Worm (Caenorhabditis elegans) whole organism, late embryonic: ENCODE measurements around the gene AH9.4.

Experiments
- C38D4.7 ChIP-seq: fragments of 200-800 bp; sonication (Bioruptor generic); optimal IDR thresholded peaks from 2 replicates; lab custom pipeline; 2018; ENCODE audit warnings: mild to moderate bottlenecking, missing genetic modification characterization, moderate library complexity, missing compliant biosample characterization
- F13H6.1 ChIP-seq: sonication (generic microtip); optimal IDR thresholded peaks from 2 replicates; lab custom pipeline; 2016; ENCODE audit warnings: missing genetic modification characterization, missing compliant biosample characterization
- K02D7.2 ChIP-seq: sonication (generic microtip); optimal IDR thresholded peaks from 2 replicates; lab custom pipeline; 2017; ENCODE audit warnings: mild to moderate bottlenecking, missing genetic modification characterization, missing compliant biosample characterization
- K09A11.1 ChIP-seq: sonication (generic microtip); optimal IDR thresholded peaks from 2 replicates; lab custom pipeline; 2017; ENCODE audit warnings: antibody characterized with exemption, mild to moderate bottlenecking, missing genetic modification characterization, missing compliant biosample characterization; ENCODE audit not compliant: insufficient read depth
- T23F11.4 ChIP-seq: fragments of 200-800 bp; sonication (Bioruptor generic); optimal IDR thresholded peaks from 2 replicates; lab custom pipeline; 2018; ENCODE audit warnings: mild to moderate bottlenecking, missing genetic modification characterization, missing compliant biosample characterization
- Y22D7AL.16 ChIP-seq: sonication (generic microtip); optimal IDR thresholded peaks from 2 replicates; lab custom pipeline; 2016; ENCODE audit warnings: missing genetic modification characterization, missing compliant biosample characterization
- ahr-1 ChIP-seq: sonication (generic microtip); optimal IDR thresholded peaks from 2 replicates; lab custom pipeline; 2016; ENCODE audit warnings: missing genetic modification characterization, missing compliant biosample characterization
- ama-1 ChIP-seq: fragments of 150-350 bp; optimal IDR thresholded peaks from 2 replicates; lab custom pipeline; 2014
- ceh-18 ChIP-seq: sonication (generic microtip); optimal IDR thresholded peaks from 2 replicates; lab custom pipeline; 2016; ENCODE audit warnings: missing genetic modification characterization, missing compliant biosample characterization
- ceh-22 ChIP-seq: sonication (generic microtip); optimal IDR thresholded peaks from 2 replicates; lab custom pipeline; 2017; ENCODE audit warnings: missing biosample characterization, missing genetic modification characterization
- ceh-48 ChIP-seq: sonication (generic microtip); optimal IDR thresholded peaks from 2 replicates; lab custom pipeline; 2016; ENCODE audit warnings: missing genetic modification characterization, inconsistent platforms, missing compliant biosample characterization
- che-1 ChIP-seq: sonication (generic microtip); optimal IDR thresholded peaks from 2 replicates; lab custom pipeline; 2016; ENCODE audit warnings: mild to moderate bottlenecking, missing genetic modification characterization, missing compliant biosample characterization
- dve-1 ChIP-seq: sonication (generic microtip); optimal IDR thresholded peaks from 2 replicates; lab custom pipeline; 2017; ENCODE audit warnings: antibody characterized with exemption, mild to moderate bottlenecking, missing genetic modification characterization, missing compliant biosample characterization
- elt-2 ChIP-seq: sonication (generic microtip); optimal IDR thresholded peaks from 2 replicates; lab custom pipeline; 2016; ENCODE audit warnings: missing genetic modification reagents, missing genetic modification characterization, missing compliant biosample characterization
- elt-4 ChIP-seq: sonication (generic microtip); optimal IDR thresholded peaks from 2 replicates; lab custom pipeline; 2016; ENCODE audit warnings: missing genetic modification characterization, missing compliant biosample characterization
- fkh-10 ChIP-seq: fragments of 150-350 bp; optimal IDR thresholded peaks from 2 replicates; lab custom pipeline; 2014; ENCODE audit warnings: missing biosample characterization, missing genetic modification reagents, missing genetic modification characterization
- gmeb-2 ChIP-seq: sonication (generic microtip); optimal IDR thresholded peaks from 2 replicates; lab custom pipeline; 2016; ENCODE audit warnings: missing genetic modification characterization, inconsistent platforms, missing compliant biosample characterization
- hlh-30 ChIP-seq: sonication (generic microtip); optimal IDR thresholded peaks from 2 replicates; lab custom pipeline; 2017; ENCODE audit warnings: antibody characterized with exemption, missing genetic modification characterization, missing compliant biosample characterization; ENCODE audit not compliant: insufficient read depth
- hlh-6 ChIP-seq: sonication (generic microtip); optimal IDR thresholded peaks from 2 replicates; lab custom pipeline; 2016; ENCODE audit warnings: missing genotype, missing genetic modification characterization, missing compliant biosample characterization
- lin-11 ChIP-seq: fragments of 200-800 bp; sonication (Bioruptor generic); optimal IDR thresholded peaks from 2 replicates; lab custom pipeline; 2018; ENCODE audit warnings: mild to moderate bottlenecking, missing genetic modification characterization, missing compliant biosample characterization
- nfya-1 ChIP-seq: sonication (generic microtip); optimal IDR thresholded peaks from 2 replicates; lab custom pipeline; 2017; ENCODE audit warnings: missing genetic modification characterization, mild to moderate bottlenecking, missing compliant biosample characterization, antibody characterized with exemption, moderate library complexity
- nhr-11 ChIP-seq: fragments of 150-350 bp; optimal IDR thresholded peaks from 2 replicates; lab custom pipeline; 2014; ENCODE audit warnings: missing biosample characterization, missing genetic modification characterization
- nhr-232 ChIP-seq: sonication (generic microtip); optimal IDR thresholded peaks from 2 replicates; lab custom pipeline; 2016; ENCODE audit warnings: missing genetic modification characterization, missing compliant biosample characterization
- pag-3 ChIP-seq: sonication (generic microtip); optimal IDR thresholded peaks from 2 replicates; lab custom pipeline; 2016; ENCODE audit warnings: missing compliant biosample characterization, missing genetic modification characterization, borderline replicate concordance
- pax-1 ChIP-seq: fragments of 150-350 bp; optimal IDR thresholded peaks from 2 replicates; lab custom pipeline; 2014; ENCODE audit warnings: missing biosample characterization, missing genetic modification characterization
- pha-2 ChIP-seq: sonication (generic microtip); optimal IDR thresholded peaks from 2 replicates; lab custom pipeline; 2017; ENCODE audit warnings: mild to moderate bottlenecking, missing genetic modification characterization, missing compliant biosample characterization
- pha-4 ChIP-seq: fragments of 150-350 bp; optimal IDR thresholded peaks from 2 replicates; lab custom pipeline; 2018; ENCODE audit warnings: missing biosample characterization, missing genetic modification reagents, missing genetic modification characterization
- pros-1 ChIP-seq: fragments of 150-350 bp; optimal IDR thresholded peaks from 2 replicates; lab custom pipeline; 2014; ENCODE audit warnings: missing biosample characterization, missing genetic modification reagents, missing genetic modification characterization
- ref-2 ChIP-seq: sonication (generic microtip); optimal IDR thresholded peaks from 2 replicates; lab custom pipeline; 2016; ENCODE audit warnings: missing genetic modification characterization, missing compliant biosample characterization
- rnt-1 ChIP-seq: sonication (generic microtip); optimal IDR thresholded peaks from 2 replicates; lab custom pipeline; 2016; ENCODE audit warnings: missing genetic modification characterization, missing compliant biosample characterization
- sox-4 ChIP-seq: sonication (generic microtip); optimal IDR thresholded peaks from 2 replicates; lab custom pipeline; 2017; ENCODE audit warnings: mild to moderate bottlenecking, missing genetic modification characterization, inconsistent platforms, missing compliant biosample characterization
- syd-9 ChIP-seq: sonication (generic microtip); optimal IDR thresholded peaks from 2 replicates; lab custom pipeline; 2016; ENCODE audit warnings: mild to moderate bottlenecking, missing genetic modification characterization, moderate library complexity, missing compliant biosample characterization
- tbx-2 ChIP-seq: sonication (generic microtip); optimal IDR thresholded peaks from 2 replicates; lab custom pipeline; 2016; ENCODE audit warnings: missing genetic modification characterization, missing compliant biosample characterization
- tbx-7 ChIP-seq: sonication (generic microtip); optimal IDR thresholded peaks from 2 replicates; lab custom pipeline; 2016; ENCODE audit warnings: missing genotype, missing genetic modification characterization, missing compliant biosample characterization
- unc-42 ChIP-seq: sonication (generic microtip); optimal IDR thresholded peaks from 2 replicates; lab custom pipeline; 2016; ENCODE audit warnings: missing genotype, missing genetic modification characterization, missing compliant biosample characterization
- unc-55 ChIP-seq: sonication (generic microtip); optimal IDR thresholded peaks from 2 replicates; lab custom pipeline; 2017; ENCODE audit warnings: missing biosample characterization, missing genetic modification reagents, missing genetic modification characterization
- unc-86 ChIP-seq: sonication (generic microtip); optimal IDR thresholded peaks from 2 replicates; lab custom pipeline; 2016; ENCODE audit warnings: missing genetic modification characterization, missing compliant biosample characterization
- ztf-16 ChIP-seq: sonication (generic microtip); optimal IDR thresholded peaks from 2 replicates; lab custom pipeline; 2017; ENCODE audit warnings: missing genetic modification characterization, missing compliant biosample characterization

The AH9.4 gene

DNA sequence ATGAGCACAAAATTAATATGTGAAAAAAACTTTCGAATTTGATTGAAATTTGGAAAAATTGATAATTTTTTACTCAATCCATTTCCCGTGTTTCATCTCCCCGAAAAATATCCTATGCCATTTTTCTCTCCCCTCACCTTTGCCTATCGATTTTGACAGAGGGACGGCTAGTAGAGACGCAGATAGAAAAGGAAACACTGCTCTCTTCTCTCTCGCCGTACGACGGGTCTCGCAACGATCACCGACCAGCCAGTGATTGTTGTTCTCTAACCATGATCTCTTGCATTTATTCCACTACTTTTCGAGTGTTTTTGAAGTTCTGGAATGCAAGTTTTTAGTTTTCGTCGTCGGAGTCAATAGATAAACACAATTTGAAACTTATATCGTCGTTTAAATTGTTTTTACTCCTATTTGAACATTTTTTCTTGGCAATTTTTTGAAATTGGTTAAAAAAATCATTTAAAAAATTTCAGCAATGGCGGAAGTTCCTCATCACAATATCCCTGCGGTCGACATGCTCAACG is 36.6 kb downstream of the AH9.4 start, which contains the start of gene vha-15 (continued):
- no peak for TF ChIP-seq hlh-6 (tag; lab: Kevin White, UChicago)
- TF ChIP-seq elt-2 (tag; lab: Kevin White, UChicago), result no peak
- peak; percentile 51 for TF ChIP-seq tbx-2 (tag; lab: Kevin White, UChicago)
- peak; percentile 94 for TF ChIP-seq unc-55 (GFP tag; lab: Kevin White, UChicago)

ce11 chrX:2233929-2234328 is 40.2 kb downstream of the AH9.4 start, which contains the start of gene T14F9.2:
Gene T14F9.2, plus strand, starts transcription at chrX:2234324.
- TF ChIP-seq nfya-1 (tag; lab: Kevin White, UChicago), result peak; percentile 19
- TF ChIP-seq syd-9 (tag; lab: Kevin White, UChicago), result no peak
- TF ChIP-seq unc-55 (GFP tag; lab: Kevin White, UChicago), result peak; percentile 18
- TF ChIP-seq elt-2 (tag; lab: Kevin White, UChicago), result peak; percentile 27
- TF ChIP-seq tbx-2 (tag; lab: Kevin White, UChicago), result peak; percentile 4
- TF ChIP-seq, all 69 proteins: peak for 4

- TF ChIP-seq elt-2 (tag; lab: Kevin White, UChicago), result peak; percentile 44
- TF ChIP-seq pax-1 (tag; lab: Kevin White, UChicago), result no peak
Measured at ce11 chrX:2231346-2231745, 42.8 kb downstream of the AH9.4 start.

ce11 chrX:2229305-2230172 is 44.6 kb downstream of the AH9.4 start, which contains the start of gene lin-32:
Gene lin-32, minus strand, starts transcription at chrX:2230122.
- no peak for TF ChIP-seq dve-1 (tag; lab: Kevin White, UChicago)
- TF ChIP-seq elt-2 (tag; lab: Kevin White, UChicago), result no peak
- no peak for TF ChIP-seq nhr-232 (tag; lab: Kevin White, UChicago)
- TF ChIP-seq F13H6.1 (tag; lab: Kevin White, UChicago), result no peak
- TF ChIP-seq elt-4 (tag; lab: Kevin White, UChicago), result no peak
- TF ChIP-seq fkh-10 (GFP tag; lab: Kevin White, UChicago), result no peak
- no peak for TF ChIP-seq ztf-16 (tag; lab: Kevin White, UChicago)
- no peak for TF ChIP-seq C38D4.7 (GFP tag; lab: Kevin White, UChicago)
- TF ChIP-seq pros-1 (tag; lab: Kevin White, UChicago), result no peak
- TF ChIP-seq ceh-18 (tag; lab: Kevin White, UChicago), result no peak
- no peak for TF ChIP-seq nhr-11 (tag; lab: Kevin White, UChicago)
- TF ChIP-seq gmeb-2 (tag; lab: Kevin White, UChicago), result no peak

ce11 chrX:2226875-2227355 is 47.2 kb downstream of the AH9.4 start:
- TF ChIP-seq Y22D7AL.16 (peak; percentile 71), ceh-18 (tag; lab: Kevin White, UChicago) (peak; percentile 75), gmeb-2 (tag; lab: Kevin White, UChicago) (peak; percentile 72), F13H6.1 (tag; lab: Kevin White, UChicago) (peak; percentile 63), unc-42 (tag; lab: Kevin White, UChicago) (peak; percentile 54), ref-2 (tag; lab: Kevin White, UChicago) (peak; percentile 52), ama-1 (lab: Kevin White, UChicago) (no peak), pag-3 (tag; lab: Kevin White, UChicago) (peak; percentile 55), dve-1 (tag; lab: Kevin White, UChicago) (peak; percentile 75), pax-1 (tag; lab: Kevin White, UChicago) (no peak), che-1 (tag; lab: Kevin White, UChicago) (peak; percentile 78), pha-2 (tag; lab: Kevin White, UChicago) (peak; percentile 75), C38D4.7 (GFP tag; lab: Kevin White, UChicago) (peak; percentile 81), ceh-48 (peak; percentile 69), pha-4 (tag; lab: Kevin White, UChicago) (no peak), ahr-1 (tag; lab: Kevin White, UChicago) (peak; percentile 78), elt-4 (tag; lab: Kevin White, UChicago) (no peak), rnt-1 (tag; lab: Kevin White, UChicago) (peak; percentile 50), T23F11.4 (GFP tag; lab: Kevin White, UChicago) (peak; percentile 59), K09A11.1 (peak; percentile 74), tbx-2 (tag; lab: Kevin White, UChicago) (peak; percentile 73), nhr-11 (tag; lab: Kevin White, UChicago) (no peak), hlh-30 (tag; lab: Kevin White, UChicago) (peak; percentile 88), ceh-22 (tag; lab: Kevin White, UChicago) (no peak), unc-86 (tag; lab: Kevin White, UChicago) (no peak), sox-4 (tag; lab: Kevin White, UChicago) (peak; percentile 79), nhr-232 (tag; lab: Kevin White, UChicago) (peak; percentile 65), tbx-7 (peak; percentile 36), K02D7.2 (tag; lab: Kevin White, UChicago) (peak; percentile 44), lin-11 (tag; lab: Kevin White, UChicago) (peak; percentile 68)
